Fruit fly (Drosophila melanogaster) whole organism, embryonic: ENCODE measurements around the gene CG31999.
A peak's percentile ranks its signal among the peaks of the same experiment; 100 is the strongest.

Source experiments
- Atf-2 ChIP-seq: fragments of 200-800 bp; sonication (Bioruptor generic); optimal IDR thresholded peaks from 2 replicates; lab custom pipeline; 2016; ENCODE audit warnings: missing biosample characterization, missing genetic modification characterization
- B-H2 ChIP-seq: fragments of 200-800 bp; sonication (Bioruptor generic); optimal IDR thresholded peaks from 2 replicates; lab custom pipeline; 2018; ENCODE audit warnings: missing biosample characterization, mild to moderate bottlenecking, missing genetic modification characterization
- CG11504 ChIP-seq: fragments of 200-800 bp; sonication (Bioruptor generic); optimal IDR thresholded peaks from 3 replicates; lab custom pipeline; 2019; ENCODE audit warnings: missing biosample characterization, mild to moderate bottlenecking, missing genetic modification characterization, moderate library complexity
- CG13296 ChIP-seq: fragments of 200-800 bp; sonication (Bioruptor generic); optimal IDR thresholded peaks from 3 replicates; lab custom pipeline; 2018; ENCODE audit warnings: missing biosample characterization, mild to moderate bottlenecking, missing genetic modification characterization
- CG13894 ChIP-seq: fragments of 200-800 bp; sonication (Bioruptor generic); optimal IDR thresholded peaks from 3 replicates; lab custom pipeline; 2018; ENCODE audit warnings: missing biosample characterization, mild to moderate bottlenecking, missing genetic modification characterization, moderate library complexity
- CG1603 ChIP-seq: fragments of 200-800 bp; sonication (Bioruptor generic); optimal IDR thresholded peaks from 2 replicates; lab custom pipeline; 2019; ENCODE audit warnings: missing biosample characterization, mild to moderate bottlenecking, missing genetic modification characterization, moderate library complexity
- CG17568 ChIP-seq: fragments of 200-800 bp; sonication (Bioruptor generic); optimal IDR thresholded peaks from 2 replicates; lab custom pipeline; 2018; ENCODE audit warnings: missing biosample characterization, mild to moderate bottlenecking, missing genetic modification characterization, moderate library complexity
- CG17802 ChIP-seq: fragments of 200-800 bp; sonication (Bioruptor generic); optimal IDR thresholded peaks from 2 replicates; lab custom pipeline; 2018; ENCODE audit warnings: missing biosample characterization, mild to moderate bottlenecking, missing genetic modification characterization, moderate library complexity
- CG18619 ChIP-seq: fragments of 200-800 bp; sonication (Bioruptor generic); optimal IDR thresholded peaks from 3 replicates; lab custom pipeline; 2017; ENCODE audit warnings: missing biosample characterization, mild to moderate bottlenecking, missing genetic modification characterization
- CG18764 ChIP-seq: fragments of 200-800 bp; sonication (Bioruptor generic); optimal IDR thresholded peaks from 3 replicates; lab custom pipeline; 2016; ENCODE audit warnings: missing biosample characterization, missing genetic modification characterization
- CG2202 ChIP-seq: fragments of 200-800 bp; sonication (Bioruptor generic); optimal IDR thresholded peaks from 2 replicates; lab custom pipeline; 2018; ENCODE audit warnings: missing biosample characterization, mild to moderate bottlenecking, missing genetic modification characterization
- CG31224 ChIP-seq: fragments of 200-800 bp; sonication (Bioruptor generic); IDR thresholded peaks from 2 replicates; pipeline ENCODE4 v1.3.6; 2022; ENCODE audit warnings: missing biosample characterization, missing genetic modification characterization
- CG3407 ChIP-seq: fragments of 200-800 bp; sonication (Bioruptor generic); optimal IDR thresholded peaks from 2 replicates; lab custom pipeline; 2018; ENCODE audit warnings: missing biosample characterization, mild to moderate bottlenecking, missing genetic modification characterization
- CG34376 ChIP-seq: fragments of 200-800 bp; sonication (Bioruptor generic); optimal IDR thresholded peaks from 2 replicates; lab custom pipeline; 2018; ENCODE audit warnings: missing biosample characterization, mild to moderate bottlenecking, missing genetic modification characterization
- CG4328 ChIP-seq: fragments of 200-800 bp; sonication (Bioruptor generic); optimal IDR thresholded peaks from 3 replicates; lab custom pipeline; 2017; ENCODE audit warnings: missing biosample characterization, missing genetic modification reagents, missing genetic modification characterization
- CG6175 ChIP-seq: fragments of 200-800 bp; sonication (Bioruptor generic); IDR thresholded peaks from 3 replicates; pipeline ENCODE4 v1.3.6; 2022; ENCODE audit warnings: missing biosample characterization, missing genetic modification characterization
- CG6854 ChIP-seq: fragments of 200-800 bp; sonication (Bioruptor generic); optimal IDR thresholded peaks from 3 replicates; lab custom pipeline; 2017; ENCODE audit warnings: missing biosample characterization, mild to moderate bottlenecking, missing genetic modification characterization
- CG7372 ChIP-seq: fragments of 200-800 bp; sonication (Bioruptor generic); IDR thresholded peaks from 2 replicates; pipeline ENCODE4 v1.3.6; 2022; ENCODE audit warnings: missing biosample characterization, missing genetic modification characterization
- CG8290 ChIP-seq, 3 experiments: fragments of 200-800 bp; sonication (Bioruptor generic); optimal IDR thresholded peaks; 2 replicates each; lab custom pipeline; 2016 to 2019; ENCODE audit warnings: missing biosample characterization in 3 of 3, missing genetic modification characterization in 3 of 3, mild to moderate bottlenecking in 2 of 3, moderate library complexity in 1 of 3
- Dbx ChIP-seq: fragments of 200-800 bp; sonication (Bioruptor generic); IDR thresholded peaks from 3 replicates; pipeline ENCODE4 v1.3.6; 2022; ENCODE audit warnings: missing biosample characterization, missing genetic modification characterization
- Pdp1 ChIP-seq, 2 experiments: fragments of 200-800 bp; sonication (Bioruptor generic); optimal IDR thresholded peaks; 3 replicates each; lab custom pipeline; 2016; ENCODE audit warnings: missing biosample characterization in 2 of 2, missing genetic modification characterization in 2 of 2, mild to moderate bottlenecking in 1 of 2, moderate library complexity in 1 of 2
- Side ChIP-seq: fragments of 200-800 bp; sonication (Bioruptor generic); optimal IDR thresholded peaks from 2 replicates; lab custom pipeline; 2016; ENCODE audit warnings: missing biosample characterization, missing genetic modification characterization
- Sox100B ChIP-seq: fragments of 200-800 bp; sonication (Bioruptor generic); optimal IDR thresholded peaks from 3 replicates; lab custom pipeline; 2018; ENCODE audit warnings: missing biosample characterization, mild to moderate bottlenecking, missing genetic modification characterization
- Sry-δ ChIP-seq: fragments of 200-800 bp; sonication (Bioruptor generic); optimal IDR thresholded peaks from 2 replicates; lab custom pipeline; 2016; ENCODE audit warnings: missing biosample characterization, missing genetic modification characterization
- Taf1 ChIP-seq: fragments of 200-800 bp; sonication (Bioruptor generic); IDR thresholded peaks from 2 replicates; pipeline ENCODE4 v1.3.6; 2022; ENCODE audit warnings: missing biosample characterization, missing genetic modification characterization
- abd-A ChIP-seq: fragments of 200-800 bp; sonication (Bioruptor generic); optimal IDR thresholded peaks from 3 replicates; lab custom pipeline; 2019; ENCODE audit warnings: missing biosample characterization, mild to moderate bottlenecking, missing genetic modification characterization, moderate library complexity
- chif ChIP-seq, 2 experiments: fragments of 200-800 bp; sonication (Bioruptor generic); optimal IDR thresholded peaks; 3 replicates each; lab custom pipeline; 2016; ENCODE audit warnings: missing biosample characterization in 2 of 2, missing genetic modification characterization in 2 of 2
- dysf ChIP-seq: fragments of 200-800 bp; sonication (Bioruptor generic); IDR thresholded peaks from 3 replicates; pipeline ENCODE4 v1.3.6; 2022; ENCODE audit warnings: missing biosample characterization, missing genetic modification characterization
- eve ChIP-seq, 2 experiments: fragments of >200 bp; optimal IDR thresholded peaks; 2 replicates each; lab custom pipeline; 2017; ENCODE audit warnings: missing biosample characterization in 2 of 2, missing genetic modification characterization in 2 of 2
- fd96Cb ChIP-seq: fragments of 200-800 bp; sonication (Bioruptor generic); optimal IDR thresholded peaks from 2 replicates; lab custom pipeline; 2018; ENCODE audit warnings: missing biosample characterization, mild to moderate bottlenecking, missing genetic modification characterization, moderate library complexity
- lab ChIP-seq: fragments of 200-800 bp; sonication (Bioruptor generic); optimal IDR thresholded peaks from 3 replicates; lab custom pipeline; 2017; ENCODE audit warnings: missing biosample characterization, missing genetic modification characterization, mild to moderate bottlenecking, moderate library complexity, missing genetic modification reagents
- odd ChIP-seq: fragments of 200-800 bp; sonication (Bioruptor generic); optimal IDR thresholded peaks from 2 replicates; lab custom pipeline; 2017; ENCODE audit warnings: missing biosample characterization, mild to moderate bottlenecking, missing genetic modification characterization
- pfk ChIP-seq: fragments of 200-800 bp; sonication (Bioruptor generic); optimal IDR thresholded peaks from 2 replicates; lab custom pipeline; 2018; ENCODE audit warnings: missing biosample characterization, mild to moderate bottlenecking, missing genetic modification characterization, moderate library complexity
- phol ChIP-seq: fragments of 200-800 bp; sonication (Bioruptor generic); optimal IDR thresholded peaks from 3 replicates; lab custom pipeline; 2018; ENCODE audit warnings: missing biosample characterization, mild to moderate bottlenecking, missing genetic modification characterization, moderate library complexity
- repo ChIP-seq: fragments of 200-800 bp; sonication (Bioruptor generic); optimal IDR thresholded peaks from 2 replicates; lab custom pipeline; 2016; ENCODE audit warnings: missing biosample characterization, missing genetic modification characterization
- schlank ChIP-seq: fragments of 200-800 bp; sonication (Bioruptor generic); optimal IDR thresholded peaks from 2 replicates; lab custom pipeline; 2018; ENCODE audit warnings: missing biosample characterization, mild to moderate bottlenecking, missing genetic modification characterization
- sens ChIP-seq: fragments of 200-800 bp; sonication (Bioruptor generic); peaks from one replicate; lab custom pipeline; 2016; ENCODE audit warnings: missing biosample characterization, missing genetic modification characterization
- shn ChIP-seq: fragments of 200-800 bp; sonication (Bioruptor generic); optimal IDR thresholded peaks from 3 replicates; lab custom pipeline; 2016; ENCODE audit warnings: missing biosample characterization, missing genetic modification characterization
- so ChIP-seq: fragments of 200-800 bp; sonication (Bioruptor generic); IDR thresholded peaks from 3 replicates; pipeline ENCODE4 v1.3.6; 2022; ENCODE audit warnings: missing biosample characterization, missing genetic modification characterization
- tin ChIP-seq: fragments of 200-800 bp; sonication (Bioruptor generic); optimal IDR thresholded peaks from 3 replicates; lab custom pipeline; 2016; ENCODE audit warnings: missing biosample characterization, missing genetic modification characterization
- tio ChIP-seq: fragments of 200-800 bp; sonication (Bioruptor generic); optimal IDR thresholded peaks from 2 replicates; lab custom pipeline; 2017; ENCODE audit warnings: missing biosample characterization, missing genetic modification characterization, inconsistent platforms
- tna ChIP-seq: fragments of 200-800 bp; sonication (Bioruptor generic); IDR thresholded peaks from 2 replicates; pipeline ENCODE4 v1.3.6; 2022; ENCODE audit warnings: missing biosample characterization, missing genetic modification characterization; ENCODE audit not compliant: partially characterized antibody
- vfl ChIP-seq: fragments of 200-800 bp; sonication (Bioruptor generic); optimal IDR thresholded peaks from 2 replicates; lab custom pipeline; 2016; ENCODE audit warnings: missing biosample characterization, missing genetic modification characterization
- wek ChIP-seq: fragments of 200-800 bp; sonication (Bioruptor generic); optimal IDR thresholded peaks from 3 replicates; lab custom pipeline; 2018; ENCODE audit warnings: missing biosample characterization, mild to moderate bottlenecking, missing genetic modification characterization, moderate library complexity
- z ChIP-seq: fragments of 200-800 bp; sonication (Bioruptor generic); IDR thresholded peaks from 3 replicates; pipeline ENCODE4 v1.3.6; 2022; ENCODE audit warnings: missing biosample characterization, missing genetic modification characterization

CG31999 gene

dm6 chr4:174526-174925 is 53.0 kb downstream of the CG31999 start (continued):
- TF ChIP-seq phol (no peak), shn (no peak), Taf1 (no peak), dysf (GFP tag; lab: Robert Waterston, UW) (no peak), tio (GFP tag; lab: Kevin White, UChicago) (no peak), CG31224 (GFP tag; lab: Robert Waterston, UW) (no peak), CG17802 (tag; lab: Kevin White, UChicago) (peak; percentile 79), CG6175 (no peak), CG2202 (tag; lab: Kevin White, UChicago) (no peak), sens (GFP tag; lab: Kevin White, UChicago) (peak; percentile 65), CG6854 (no peak), Pdp1 (GFP tag; optimal IDR thresholded peaks at IDR 0.05; lab: Kevin White, UChicago) (peak in 1 of 2 experiments; percentile 45), so (GFP tag; lab: Robert Waterston, UW) (no peak), repo (GFP tag; lab: Kevin White, UChicago) (no peak)
- TF ChIP-seq, all 482 proteins: peak for 4

DNA sequence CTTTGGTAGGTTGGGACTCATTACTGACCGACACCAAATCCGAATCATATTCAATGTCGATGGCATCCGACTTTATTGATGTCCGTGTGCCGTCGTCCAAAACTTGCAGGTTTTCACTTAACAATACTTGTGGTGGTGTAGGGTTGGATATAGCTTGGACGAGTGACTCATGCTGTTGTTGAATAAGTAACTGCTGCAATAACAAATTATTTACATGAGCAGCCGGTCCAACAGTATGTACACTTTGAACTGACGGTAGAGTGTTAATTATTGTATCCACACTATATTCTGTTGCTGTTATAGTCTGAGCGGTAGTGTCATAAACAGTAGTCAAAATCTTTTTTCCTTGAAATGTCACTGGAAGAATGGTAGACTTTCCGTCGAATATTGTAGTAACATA is 60.0 kb downstream of the CG31999 start:
- TF ChIP-seq wek (GFP tag; lab: Kevin White, UChicago) (peak; percentile 49), vfl (no peak), Sry-δ (no peak), Dbx (GFP tag; lab: Robert Waterston, UW) (no peak), Atf-2 (GFP tag; lab: Kevin White, UChicago) (no peak), CG13296 (GFP tag; lab: Kevin White, UChicago) (peak; percentile 25), z (GFP tag; lab: Robert Waterston, UW) (no peak), CG1603 (tag; lab: Kevin White, UChicago) (peak; percentile 27), CG18764 (no peak), CG4328 (GFP tag; lab: Kevin White, UChicago) (peak; percentile 26), eve (GFP tag; optimal IDR thresholded peaks at IDR 0.05; lab: Kevin White, UChicago) (peak in 1 of 2 experiments; percentile 70), schlank (tag; lab: Kevin White, UChicago) (peak; percentile 14), CG3407 (GFP tag; lab: Kevin White, UChicago) (peak; percentile 13), fd96Cb (tag; lab: Kevin White, UChicago) (no peak), CG11504 (no peak), CG13894 (tag; lab: Kevin White, UChicago) (peak; percentile 54), Side (GFP tag; lab: Kevin White, UChicago) (peak; percentile 17), odd (GFP tag; lab: Kevin White, UChicago) (peak; percentile 30), chif (GFP tag; optimal IDR thresholded peaks at IDR 0.05; lab: Kevin White, UChicago) (no peak), Sox100B (GFP tag; lab: Kevin White, UChicago) (peak; percentile 26), tna (GFP tag; lab: Robert Waterston, UW) (no peak), tin (no peak), CG7372 (no peak), B-H2 (GFP tag; lab: Kevin White, UChicago) (peak; percentile 3), CG17568 (GFP tag; lab: Kevin White, UChicago) (peak; percentile 14), CG18619 (GFP tag; lab: Kevin White, UChicago) (no peak), abd-A (tag; lab: Kevin White, UChicago) (no peak), lab (GFP tag; lab: Kevin White, UChicago) (no peak), CG8290 (GFP tag; optimal IDR thresholded peaks at IDR 0.05; lab: Kevin White, UChicago) (no peak), CG8290 (tag; optimal IDR thresholded peaks at IDR 0.05; lab: Kevin White, UChicago) (peak; percentile 23 to 41), pfk (GFP tag; lab: Kevin White, UChicago) (peak; percentile 25), CG34376 (GFP tag; lab: Kevin White, UChicago) (peak; percentile 28)
